Worm (Caenorhabditis elegans) whole organism, young adult: ENCODE measurements around the gene Y24F12A.1.

Experiments used
- D2030.7 ChIP-seq: fragments of 200-800 bp; sonication (Bioruptor generic); IDR thresholded peaks from 2 replicates; pipeline ENCODE4 v1.3.6; 2022; ENCODE audit warnings: missing genetic modification reagents, missing genetic modification characterization, missing compliant biosample characterization
- F52B5.7 ChIP-seq: sonication (generic microtip); optimal IDR thresholded peaks from 2 replicates; lab custom pipeline; 2016; ENCODE audit warnings: mild to moderate bottlenecking, missing genetic modification characterization, missing compliant biosample characterization
- Y53F4B.3 ChIP-seq: fragments of 200-800 bp; sonication (Bioruptor generic); IDR thresholded peaks from 2 replicates; pipeline ENCODE4 v1.3.6; 2022; ENCODE audit warnings: missing genetic modification reagents, missing genetic modification characterization, missing compliant biosample characterization
- Y56A3A.18 ChIP-seq: fragments of 200-800 bp; sonication (Bioruptor generic); IDR thresholded peaks from 2 replicates; pipeline ENCODE4 v1.3.6; 2022; ENCODE audit warnings: missing genetic modification reagents, missing genetic modification characterization, missing compliant biosample characterization
- Y95B8A.8 ChIP-seq: fragments of 200-800 bp; sonication (Bioruptor generic); IDR thresholded peaks from 2 replicates; pipeline ENCODE4 v1.3.6; 2022; ENCODE audit warnings: missing genetic modification reagents, missing genetic modification characterization, missing compliant biosample characterization
- aptf-3 ChIP-seq: fragments of 200-800 bp; sonication (Bioruptor generic); IDR thresholded peaks from 2 replicates; pipeline ENCODE4 v1.3.6; 2022; ENCODE audit warnings: missing genetic modification characterization, missing compliant biosample characterization
- attf-6 ChIP-seq: fragments of 200-800 bp; sonication (Bioruptor generic); IDR thresholded peaks from 2 replicates; pipeline ENCODE4 v1.3.6; 2022; ENCODE audit warnings: missing genetic modification reagents, missing genetic modification characterization, missing compliant biosample characterization
- bed-1 ChIP-seq: fragments of 200-800 bp; sonication (Bioruptor generic); IDR thresholded peaks from 2 replicates; pipeline ENCODE4 v1.3.6; 2022; ENCODE audit warnings: missing genetic modification reagents, missing genetic modification characterization, missing compliant biosample characterization
- bed-2 ChIP-seq: fragments of 200-800 bp; sonication (Bioruptor generic); IDR thresholded peaks from 2 replicates; pipeline ENCODE4 v1.3.6; 2022; ENCODE audit warnings: missing genetic modification reagents, missing genetic modification characterization, missing compliant biosample characterization
- cebp-2 ChIP-seq: fragments of 200-800 bp; sonication (Bioruptor generic); IDR thresholded peaks from 2 replicates; pipeline ENCODE4 v1.3.6; 2022; ENCODE audit warnings: missing genetic modification characterization, missing compliant biosample characterization
- ceh-91 ChIP-seq: fragments of 200-800 bp; sonication (Bioruptor generic); IDR thresholded peaks from 2 replicates; pipeline ENCODE4 v1.3.6; 2022; ENCODE audit warnings: missing genetic modification reagents, missing genetic modification characterization, missing compliant biosample characterization
- die-1 ChIP-seq: sonication (generic microtip); optimal IDR thresholded peaks from 2 replicates; lab custom pipeline; 2016; ENCODE audit warnings: missing genotype, mild to moderate bottlenecking, missing genetic modification characterization, missing compliant biosample characterization
- efl-1 ChIP-seq: fragments of 150-350 bp; optimal IDR thresholded peaks from 2 replicates; lab custom pipeline; 2014; ENCODE audit warnings: missing biosample characterization, missing genetic modification reagents, missing genetic modification characterization
- egl-18 ChIP-seq: fragments of 200-800 bp; sonication (Bioruptor generic); IDR thresholded peaks from 2 replicates; pipeline ENCODE4 v1.3.6; 2022; ENCODE audit warnings: missing genetic modification reagents, missing genetic modification characterization, missing compliant biosample characterization
- fkh-3 ChIP-seq: sonication (generic microtip); optimal IDR thresholded peaks from 2 replicates; lab custom pipeline; 2016; ENCODE audit warnings: mild to moderate bottlenecking, missing genetic modification characterization, missing compliant biosample characterization
- him-1 ChIP-seq: sonication (generic microtip); optimal IDR thresholded peaks from 2 replicates; lab custom pipeline; 2016; ENCODE audit warnings: missing genotype, missing genetic modification reagents, missing genetic modification characterization, missing compliant biosample characterization
- hrde-1 ChIP-seq: sonication (generic microtip); optimal IDR thresholded peaks from 2 replicates; lab custom pipeline; 2016; ENCODE audit warnings: missing genetic modification characterization, mild to moderate bottlenecking, missing compliant biosample characterization, moderate library complexity, missing genotype, missing genetic modification reagents, borderline replicate concordance
- lag-1 ChIP-seq: fragments of 200-800 bp; sonication (Bioruptor generic); IDR thresholded peaks from 2 replicates; pipeline ENCODE4 v1.3.6; 2022; ENCODE audit warnings: missing genetic modification reagents, missing genetic modification characterization, missing compliant biosample characterization
- let-526 ChIP-seq: fragments of 200-800 bp; sonication (Bioruptor generic); IDR thresholded peaks from 2 replicates; pipeline ENCODE4 v1.3.6; 2022; ENCODE audit warnings: missing genetic modification reagents, missing genetic modification characterization, missing compliant biosample characterization
- lin-26 ChIP-seq: fragments of 200-800 bp; sonication (Bioruptor generic); IDR thresholded peaks from 2 replicates; pipeline ENCODE4 v1.3.6; 2022; ENCODE audit warnings: missing genetic modification reagents, missing genetic modification characterization, missing compliant biosample characterization
- lin-54 ChIP-seq: fragments of 200-800 bp; sonication (Bioruptor generic); optimal IDR thresholded peaks from 2 replicates; lab custom pipeline; 2018; ENCODE audit warnings: mild to moderate bottlenecking, missing genetic modification characterization, missing compliant biosample characterization
- lir-1 ChIP-seq: fragments of 200-800 bp; sonication (Bioruptor generic); conservative IDR thresholded peaks from 2 replicates; pipeline ENCODE4 v1.3.6; 2022; ENCODE audit warnings: missing genetic modification reagents, missing genetic modification characterization, missing compliant biosample characterization
- lsl-1 ChIP-seq: fragments of 200-800 bp; sonication (Bioruptor generic); optimal IDR thresholded peaks from 2 replicates; lab custom pipeline; 2018; ENCODE audit warnings: mild to moderate bottlenecking, missing genetic modification characterization, moderate library complexity, missing compliant biosample characterization
- madf-3 ChIP-seq: fragments of 200-800 bp; sonication (Bioruptor generic); IDR thresholded peaks from 2 replicates; pipeline ENCODE4 v1.3.6; 2022; ENCODE audit warnings: missing genetic modification reagents, missing genetic modification characterization, missing compliant biosample characterization
- madf-6 ChIP-seq: fragments of 200-800 bp; sonication (Bioruptor generic); IDR thresholded peaks from 2 replicates; pipeline ENCODE4 v1.3.6; 2022; ENCODE audit warnings: missing genetic modification reagents, missing genetic modification characterization, missing compliant biosample characterization
- mel-28 ChIP-seq: sonication (generic microtip); optimal IDR thresholded peaks from 2 replicates; lab custom pipeline; 2016; ENCODE audit warnings: borderline replicate concordance, mild to moderate bottlenecking, missing genetic modification characterization, missing compliant biosample characterization
- mes-4 ChIP-seq: sonication (generic microtip); optimal IDR thresholded peaks from 2 replicates; lab custom pipeline; 2016; ENCODE audit warnings: missing genotype, missing genetic modification characterization, missing compliant biosample characterization
- mxl-1 ChIP-seq: sonication (generic microtip); optimal IDR thresholded peaks from 2 replicates; lab custom pipeline; 2016; ENCODE audit warnings: missing genetic modification characterization, missing compliant biosample characterization
- nfya-1 ChIP-seq: sonication (generic microtip); optimal IDR thresholded peaks from 2 replicates; lab custom pipeline; 2017; ENCODE audit warnings: antibody characterized with exemption, missing compliant biosample characterization, missing genetic modification characterization, borderline replicate concordance; ENCODE audit not compliant: insufficient read depth
- nfya-2 ChIP-seq: fragments of 200-800 bp; sonication (Bioruptor generic); IDR thresholded peaks from 2 replicates; pipeline ENCODE4 v1.3.6; 2022; ENCODE audit warnings: missing genetic modification reagents, missing genetic modification characterization, missing compliant biosample characterization
- nhr-80 ChIP-seq: sonication (generic microtip); optimal IDR thresholded peaks from 2 replicates; lab custom pipeline; 2016; ENCODE audit warnings: missing genetic modification characterization, missing compliant biosample characterization
- pbrm-1 ChIP-seq: fragments of 200-800 bp; sonication (Bioruptor generic); IDR thresholded peaks from 2 replicates; pipeline ENCODE4 v1.3.6; 2022; ENCODE audit warnings: missing genetic modification reagents, missing genetic modification characterization, missing compliant biosample characterization
- rcor-1 ChIP-seq: fragments of 200-800 bp; sonication (Bioruptor generic); IDR thresholded peaks from 2 replicates; pipeline ENCODE4 v1.3.6; 2022; ENCODE audit warnings: missing genetic modification reagents, missing genetic modification characterization, missing compliant biosample characterization
- repo-1 ChIP-seq: sonication (generic microtip); optimal IDR thresholded peaks from 2 replicates; lab custom pipeline; 2017; ENCODE audit warnings: mild to moderate bottlenecking, missing genetic modification characterization, missing compliant biosample characterization
- rpc-1 ChIP-seq, 2 experiments: fragments of 150-350 bp in 1 of 2; sonication (generic microtip) in 1 of 2; optimal IDR thresholded peaks; 2 replicates each; lab custom pipeline; 2014 to 2018; ENCODE audit warnings: missing biosample characterization in 1 of 2, missing genetic modification characterization in 1 of 2, missing genetic modification reagents in 1 of 2, missing genotype in 1 of 2
- sea-2 ChIP-seq: fragments of 200-800 bp; sonication (Bioruptor generic); IDR thresholded peaks from 2 replicates; pipeline ENCODE4 v1.3.6; 2022; ENCODE audit warnings: missing genetic modification characterization, missing compliant biosample characterization
- snpc-3.4 ChIP-seq: sonication (generic microtip); optimal IDR thresholded peaks from 2 replicates; lab custom pipeline; 2017; ENCODE audit warnings: missing genetic modification characterization, mild to moderate bottlenecking, missing compliant biosample characterization, antibody characterized with exemption, moderate library complexity, missing genotype, missing genetic modification reagents
- somi-1 ChIP-seq: fragments of 200-800 bp; sonication (Bioruptor generic); optimal IDR thresholded peaks from 2 replicates; lab custom pipeline; 2018; ENCODE audit warnings: mild to moderate bottlenecking, missing genetic modification characterization, missing compliant biosample characterization
- tbx-9 ChIP-seq: sonication (generic microtip); optimal IDR thresholded peaks from 2 replicates; lab custom pipeline; 2016; ENCODE audit warnings: borderline replicate concordance, missing genetic modification characterization, inconsistent platforms, missing compliant biosample characterization
- zim-3 ChIP-seq: sonication (generic microtip); optimal IDR thresholded peaks from 2 replicates; lab custom pipeline; 2017; ENCODE audit warnings: mild to moderate bottlenecking, missing genetic modification characterization, moderate library complexity, missing compliant biosample characterization
- ztf-26 ChIP-seq: sonication (generic microtip); optimal IDR thresholded peaks from 2 replicates; lab custom pipeline; 2017; ENCODE audit warnings: missing genetic modification characterization, missing compliant biosample characterization
- ztf-28 ChIP-seq: fragments of 200-800 bp; sonication (Bioruptor generic); IDR thresholded peaks from 2 replicates; pipeline ENCODE4 v1.3.6; 2022; ENCODE audit warnings: missing genetic modification reagents, missing genetic modification characterization, missing compliant biosample characterization

Y24F12A.1 gene

DNA sequence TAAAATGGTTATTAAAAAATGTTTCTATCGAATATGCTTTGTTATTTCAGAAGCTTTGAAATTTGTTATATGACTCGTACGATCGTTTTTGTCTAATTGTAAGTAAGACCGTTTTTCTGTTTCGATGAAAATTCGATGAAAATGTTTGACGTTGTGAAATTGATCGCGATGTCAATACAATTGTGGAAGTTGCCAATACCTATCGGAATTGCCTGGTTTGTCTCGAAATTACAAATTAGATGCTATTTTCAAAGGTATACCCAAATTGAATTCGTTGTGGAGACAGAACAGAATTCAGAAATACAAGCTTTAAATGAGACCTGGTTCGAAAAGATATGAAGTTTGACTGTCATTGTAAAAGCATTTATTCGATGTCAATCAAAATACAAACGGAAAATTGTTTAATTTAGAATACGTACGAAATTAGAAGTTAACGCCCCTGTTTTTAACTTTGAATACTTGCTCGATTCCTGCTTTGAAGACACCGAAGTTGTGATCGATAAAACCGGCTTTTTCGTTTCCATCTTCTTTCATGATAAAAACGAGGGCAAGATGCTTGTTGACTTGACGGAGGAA lies 1.7 kb upstream of the Y24F12A.1 start (continued):
- TF ChIP-seq Y95B8A.8 (GFP tag; lab: Robert Waterston, UW) (no peak), aptf-3 (no peak), let-526 (no peak), zim-3 (no peak), mxl-1 (tag; lab: Kevin White, UChicago) (no peak), pbrm-1 (0 out of 2 replicates have a peak, but pooled peaks have one; percentile 43), nfya-1 (tag; lab: Kevin White, UChicago) (no peak), Y56A3A.18 (GFP tag; lab: Robert Waterston, UW) (no peak), lsl-1 (no peak), bed-1 (GFP tag; lab: Robert Waterston, UW) (no peak), madf-3 (0 out of 2 replicates have a peak, but pooled peaks have one; percentile 66), hrde-1 (peak; percentile 68), die-1 (no peak), ztf-28 (GFP tag; lab: Robert Waterston, UW) (no peak), fkh-3 (tag; lab: Kevin White, UChicago) (no peak), snpc-3.4 (tag; lab: Kevin White, UChicago) (no peak), cebp-2 (GFP tag; lab: Robert Waterston, UW) (no peak), Y53F4B.3 (no peak), repo-1 (tag; lab: Kevin White, UChicago) (no peak), tbx-9 (no peak), rcor-1 (GFP tag; lab: Robert Waterston, UW) (no peak), ceh-91 (GFP tag; lab: Robert Waterston, UW) (no peak), lin-54 (GFP tag; lab: Kevin White, UChicago) (no peak), nfya-2 (GFP tag; lab: Robert Waterston, UW) (no peak), attf-6 (peak; percentile 63; the same call in 1 of the 2 replicates), lag-1 (no peak), efl-1 (GFP tag; lab: Kevin White, UChicago) (no peak), madf-6 (peak; percentile 44; the same call in 1 of the 2 replicates), bed-2 (GFP tag; lab: Robert Waterston, UW) (no peak), somi-1 (GFP tag; lab: Kevin White, UChicago) (no peak), D2030.7 (GFP tag; lab: Robert Waterston, UW) (no peak), mel-28 (tag; lab: Kevin White, UChicago) (no peak), rpc-1 (optimal IDR thresholded peaks at IDR 0.05; lab: Kevin White, UChicago) (no peak), rpc-1 (tag; optimal IDR thresholded peaks at IDR 0.05; lab: Kevin White, UChicago) (no peak), mes-4 (tag; lab: Kevin White, UChicago) (no peak), F52B5.7 (tag; lab: Kevin White, UChicago) (no peak), lir-1 (GFP tag; lab: Robert Waterston, UW) (no peak), nhr-80 (tag; lab: Kevin White, UChicago) (no peak), him-1 (tag; lab: Kevin White, UChicago) (peak; percentile 30), ztf-26 (tag; lab: Kevin White, UChicago) (no peak), sea-2 (no peak), lin-26 (GFP tag; lab: Robert Waterston, UW) (no peak), egl-18 (no peak)
